Worm (Caenorhabditis elegans) whole organism, L3 larva: ENCODE measurements around the gene gtf-2H3.

Experiments
- R02D3.7 ChIP-seq: fragments of 150-350 bp; optimal IDR thresholded peaks from 2 replicates; lab custom pipeline; 2014; ENCODE audit warnings: missing biosample characterization, missing genetic modification characterization
- aly-2 ChIP-seq: fragments of 150-350 bp; optimal IDR thresholded peaks from 2 replicates; lab custom pipeline; 2014; ENCODE audit warnings: missing biosample characterization, missing genetic modification characterization
- elt-2 ChIP-seq: sonication (generic microtip); optimal IDR thresholded peaks from 2 replicates; lab custom pipeline; 2016; ENCODE audit warnings: missing genetic modification reagents, mild to moderate bottlenecking, missing genetic modification characterization, missing compliant biosample characterization
- fkh-10 ChIP-seq: sonication (generic microtip); optimal IDR thresholded peaks from 2 replicates; lab custom pipeline; 2017; ENCODE audit warnings: missing biosample characterization, missing genetic modification reagents, missing genetic modification characterization
- hmg-11 ChIP-seq: sonication (generic microtip); optimal IDR thresholded peaks from 2 replicates; lab custom pipeline; 2016; ENCODE audit warnings: missing genetic modification characterization, missing compliant biosample characterization
- nhr-237 ChIP-seq: fragments of 150-350 bp; optimal IDR thresholded peaks from 2 replicates; lab custom pipeline; 2014; ENCODE audit warnings: missing biosample characterization, missing genetic modification characterization
- nhr-25 ChIP-seq: sonication (generic microtip); optimal IDR thresholded peaks from 2 replicates; lab custom pipeline; 2017; ENCODE audit warnings: missing biosample characterization, missing genetic modification characterization
- nhr-77 ChIP-seq: fragments of 150-350 bp; optimal IDR thresholded peaks from 2 replicates; lab custom pipeline; 2014; ENCODE audit warnings: missing biosample characterization, missing genetic modification characterization
- zag-1 ChIP-seq: fragments of 150-350 bp; optimal IDR thresholded peaks from 2 replicates; lab custom pipeline; 2014; ENCODE audit warnings: missing biosample characterization, missing genetic modification characterization
- ztf-11 ChIP-seq: fragments of 150-350 bp; optimal IDR thresholded peaks from 2 replicates; lab custom pipeline; 2014; ENCODE audit warnings: missing biosample characterization, missing genetic modification characterization

DNA sequence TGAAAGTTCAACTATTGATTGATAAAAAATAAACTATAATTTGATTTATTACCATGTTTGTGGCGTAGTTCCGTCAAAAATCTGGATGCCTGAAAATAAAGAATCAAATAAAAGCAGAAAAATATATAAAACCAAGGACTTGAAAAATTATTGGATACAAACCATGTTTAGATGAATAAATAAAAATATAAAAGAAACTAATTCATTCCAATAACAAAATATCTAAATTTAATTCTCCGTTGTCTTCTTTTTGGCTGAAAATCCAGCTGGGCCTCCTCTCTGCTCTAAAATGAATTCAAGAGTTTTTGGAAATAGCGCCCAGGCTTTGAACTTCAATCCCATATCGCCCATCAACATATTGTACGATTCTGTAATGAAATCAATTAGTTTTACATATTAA lies 7.0 kb downstream of the gtf-2H3 start, which contains the start of gene vps-29:
- no peak for TF ChIP-seq elt-2
- no peak for TF ChIP-seq aly-2 (tag; lab: Kevin White, UChicago)
- TF ChIP-seq nhr-25 (tag; lab: Kevin White, UChicago): no peak
- TF ChIP-seq nhr-237 (tag; lab: Kevin White, UChicago): no peak
- no peak for TF ChIP-seq ztf-11 (tag; lab: Kevin White, UChicago)
- no peak for TF ChIP-seq zag-1 (tag; lab: Kevin White, UChicago)
- no peak for TF ChIP-seq R02D3.7
- no peak for TF ChIP-seq fkh-10 (GFP tag; lab: Kevin White, UChicago)
- no peak for TF ChIP-seq hmg-11 (tag; lab: Kevin White, UChicago)
- no peak for TF ChIP-seq nhr-77 (tag; lab: Kevin White, UChicago)
